Fruit fly (Drosophila melanogaster) whole organism, embryonic: ENCODE data around the gene Adgf-C.

Experiments
- Atf6 ChIP-seq: fragments of 200-800 bp; sonication (Bioruptor generic); IDR thresholded peaks from 2 replicates; pipeline ENCODE4 v1.3.6; 2022; ENCODE audit warnings: missing biosample characterization, missing genetic modification characterization
- BtbVII ChIP-seq: fragments of 200-800 bp; sonication (Bioruptor generic); optimal IDR thresholded peaks from 3 replicates; lab custom pipeline; 2017; ENCODE audit warnings: missing biosample characterization, mild to moderate bottlenecking, missing genetic modification characterization
- Bteb2 ChIP-seq: fragments of 200-800 bp; sonication (Bioruptor generic); optimal IDR thresholded peaks from 2 replicates; lab custom pipeline; 2016; ENCODE audit warnings: missing biosample characterization, missing genetic modification characterization
- CG11695 ChIP-seq: fragments of 200-800 bp; sonication (Bioruptor generic); IDR thresholded peaks from 3 replicates; pipeline ENCODE4 v1.3.6; 2022; ENCODE audit warnings: missing biosample characterization, missing genetic modification characterization
- CG14667 ChIP-seq: fragments of 200-800 bp; sonication (Bioruptor generic); IDR thresholded peaks from 2 replicates; pipeline ENCODE4 v1.3.6; 2022; ENCODE audit warnings: missing biosample characterization, missing genetic modification characterization
- CG1647 ChIP-seq: fragments of 200-800 bp; sonication (Bioruptor generic); optimal IDR thresholded peaks from 3 replicates; lab custom pipeline; 2016; ENCODE audit warnings: missing biosample characterization, missing genetic modification characterization
- CG16813 ChIP-seq: fragments of 200-800 bp; sonication (Bioruptor generic); IDR thresholded peaks from 3 replicates; pipeline ENCODE4 v1.3.6; 2022; ENCODE audit warnings: missing biosample characterization, missing genetic modification characterization; ENCODE audit not compliant: partially characterized antibody
- CG17186 ChIP-seq: fragments of 200-800 bp; sonication (Bioruptor generic); optimal IDR thresholded peaks from 3 replicates; lab custom pipeline; 2017; ENCODE audit warnings: missing biosample characterization, missing genetic modification reagents, missing genetic modification characterization
- CG17912 ChIP-seq: fragments of 200-800 bp; sonication (Bioruptor generic); optimal IDR thresholded peaks from 2 replicates; lab custom pipeline; 2018; ENCODE audit warnings: missing biosample characterization, mild to moderate bottlenecking, missing genetic modification characterization
- CG18476 ChIP-seq: fragments of 200-800 bp; sonication (Bioruptor generic); optimal IDR thresholded peaks from 2 replicates; lab custom pipeline; 2016; ENCODE audit warnings: missing biosample characterization, mild to moderate bottlenecking, missing genetic modification characterization
- CG2875 ChIP-seq: fragments of 200-800 bp; sonication (Bioruptor generic); optimal IDR thresholded peaks from 2 replicates; lab custom pipeline; 2017; ENCODE audit warnings: missing biosample characterization, mild to moderate bottlenecking, missing genetic modification characterization, missing genetic modification reagents
- CG3281 ChIP-seq: fragments of 200-800 bp; sonication (Bioruptor generic); optimal IDR thresholded peaks from 3 replicates; lab custom pipeline; 2017; ENCODE audit warnings: missing biosample characterization, mild to moderate bottlenecking, missing genetic modification characterization
- CG33213 ChIP-seq: fragments of 200-800 bp; sonication (Bioruptor generic); optimal IDR thresholded peaks from 3 replicates; lab custom pipeline; 2016; ENCODE audit warnings: missing biosample characterization, missing genetic modification characterization
- CG34376 ChIP-seq: fragments of 200-800 bp; sonication (Bioruptor generic); optimal IDR thresholded peaks from 2 replicates; lab custom pipeline; 2018; ENCODE audit warnings: missing biosample characterization, mild to moderate bottlenecking, missing genetic modification characterization
- CG6765 ChIP-seq: fragments of 200-800 bp; sonication (Bioruptor generic); optimal IDR thresholded peaks from 3 replicates; lab custom pipeline; 2017; ENCODE audit warnings: missing biosample characterization, mild to moderate bottlenecking, missing genetic modification characterization
- CG7745 ChIP-seq: fragments of 200-800 bp; sonication (Bioruptor generic); optimal IDR thresholded peaks from 2 replicates; lab custom pipeline; 2018; ENCODE audit warnings: missing biosample characterization, mild to moderate bottlenecking, missing genetic modification characterization, moderate library complexity
- CG7786 ChIP-seq: fragments of 200-800 bp; sonication (Bioruptor generic); optimal IDR thresholded peaks from 2 replicates; lab custom pipeline; 2016; ENCODE audit warnings: missing biosample characterization, missing genetic modification characterization
- Eip74EF ChIP-seq, 2 experiments: fragments of 200-800 bp in 1 of 2; fragments of >200 bp in 1 of 2; sonication (Bioruptor generic) in 1 of 2; optimal IDR thresholded peaks; 2 replicates each; lab custom pipeline; 2017 to 2019; ENCODE audit warnings: missing biosample characterization in 2 of 2, missing genetic modification characterization in 2 of 2, mild to moderate bottlenecking in 1 of 2, moderate library complexity in 1 of 2
- GATAe ChIP-seq: fragments of 200-800 bp; sonication (Bioruptor generic); conservative IDR thresholded peaks from 2 replicates; pipeline ENCODE4 v1.3.6; 2022; ENCODE audit warnings: missing biosample characterization, missing genetic modification characterization
- Gug ChIP-seq: fragments of 200-800 bp; sonication (Bioruptor generic); IDR thresholded peaks from 4 replicates; pipeline ENCODE4 v1.3.6; 2022; ENCODE audit warnings: missing biosample characterization, missing genetic modification characterization
- Hsf ChIP-seq: fragments of 200-800 bp; sonication (Bioruptor generic); optimal IDR thresholded peaks from 3 replicates; lab custom pipeline; 2016; ENCODE audit warnings: missing biosample characterization, missing genetic modification characterization
- Lim3 ChIP-seq: fragments of 200-800 bp; sonication (Bioruptor generic); IDR thresholded peaks from 2 replicates; pipeline ENCODE4 v1.3.6; 2022; ENCODE audit warnings: missing biosample characterization, missing genetic modification characterization
- NFAT ChIP-seq: fragments of 200-800 bp; sonication (Bioruptor generic); IDR thresholded peaks from 2 replicates; pipeline ENCODE4 v1.3.6; 2022; ENCODE audit warnings: missing biosample characterization, missing genetic modification characterization
- Oaz ChIP-seq: fragments of 200-800 bp; sonication (Bioruptor generic); IDR thresholded peaks from 2 replicates; pipeline ENCODE4 v1.3.6; 2022; ENCODE audit warnings: missing biosample characterization, missing genetic modification characterization
- Opbp ChIP-seq: fragments of 200-800 bp; sonication (Bioruptor generic); IDR thresholded peaks from 3 replicates; pipeline ENCODE4 v1.3.6; 2022; ENCODE audit warnings: missing biosample characterization, missing genetic modification characterization; ENCODE audit not compliant: partially characterized antibody
- Optix ChIP-seq: fragments of 200-800 bp; sonication (Bioruptor generic); IDR thresholded peaks from 3 replicates; pipeline ENCODE4 v1.3.6; 2022; ENCODE audit warnings: missing biosample characterization, missing genetic modification characterization
- Six4 ChIP-seq: fragments of 200-800 bp; sonication (Bioruptor generic); optimal IDR thresholded peaks from 2 replicates; lab custom pipeline; 2016; ENCODE audit warnings: missing biosample characterization, missing genetic modification characterization
- abd-A ChIP-seq: fragments of 200-800 bp; sonication (Bioruptor generic); optimal IDR thresholded peaks from 3 replicates; lab custom pipeline; 2019; ENCODE audit warnings: missing biosample characterization, mild to moderate bottlenecking, missing genetic modification characterization, moderate library complexity
- br ChIP-seq: fragments of >200 bp; optimal IDR thresholded peaks from 2 replicates; lab custom pipeline; 2017
- corto ChIP-seq: fragments of 200-800 bp; sonication (Bioruptor generic); optimal IDR thresholded peaks from 2 replicates; lab custom pipeline; 2016; ENCODE audit warnings: missing biosample characterization, mild to moderate bottlenecking, missing genetic modification characterization, moderate library complexity
- crc ChIP-seq: fragments of 200-800 bp; sonication (Bioruptor generic); optimal IDR thresholded peaks from 2 replicates; lab custom pipeline; 2016; ENCODE audit warnings: missing biosample characterization, missing genetic modification characterization
- croc ChIP-seq: fragments of 200-800 bp; sonication (Bioruptor generic); conservative IDR thresholded peaks from 3 replicates; pipeline ENCODE4 v1.3.6; 2022; ENCODE audit warnings: missing biosample characterization, missing genetic modification characterization
- crp ChIP-seq, 2 experiments: fragments of 200-800 bp; sonication (Bioruptor generic); optimal IDR thresholded peaks; 2 replicates in 1 of 2; 3 replicates in 1 of 2; lab custom pipeline; 2017; ENCODE audit warnings: missing biosample characterization in 2 of 2, missing genetic modification characterization in 2 of 2, mild to moderate bottlenecking in 1 of 2, moderate library complexity in 1 of 2
- dpn ChIP-seq, 2 experiments: fragments of 200-800 bp; sonication (Bioruptor generic); optimal IDR thresholded peaks; 3 replicates each; lab custom pipeline; 2016; ENCODE audit warnings: missing biosample characterization in 2 of 2, missing genetic modification characterization in 2 of 2
- eve ChIP-seq, 2 experiments: fragments of >200 bp; optimal IDR thresholded peaks; 2 replicates each; lab custom pipeline; 2017; ENCODE audit warnings: missing biosample characterization in 2 of 2, missing genetic modification characterization in 2 of 2
- ftz-f1 ChIP-seq: fragments of 200-800 bp; sonication (Bioruptor generic); optimal IDR thresholded peaks from 2 replicates; lab custom pipeline; 2016; ENCODE audit warnings: missing biosample characterization, missing genetic modification characterization
- gro ChIP-seq: fragments of 200-800 bp; sonication (Bioruptor generic); optimal IDR thresholded peaks from 2 replicates; lab custom pipeline; 2016; ENCODE audit warnings: missing biosample characterization, missing genetic modification characterization
- hb ChIP-seq: fragments of 200-800 bp; sonication (Bioruptor generic); IDR thresholded peaks from 3 replicates; pipeline ENCODE4 v1.3.6; 2022; ENCODE audit warnings: missing biosample characterization, missing genetic modification characterization; ENCODE audit not compliant: partially characterized antibody
- her ChIP-seq: fragments of 200-800 bp; sonication (Bioruptor generic); optimal IDR thresholded peaks from 2 replicates; lab custom pipeline; 2016; ENCODE audit warnings: missing biosample characterization, missing genetic modification characterization
- hkb ChIP-seq, 2 experiments: fragments of 200-800 bp in 1 of 2; fragments of >200 bp in 1 of 2; sonication (Bioruptor generic) in 1 of 2; IDR thresholded peaks in 1 of 2; optimal IDR thresholded peaks in 1 of 2; 2 replicates each; pipeline versions ENCODE4 v1.3.6 to Lab custom; 2017 to 2022; ENCODE audit warnings: missing biosample characterization in 1 of 2, missing genetic modification characterization in 1 of 2
- lab ChIP-seq: fragments of 200-800 bp; sonication (Bioruptor generic); optimal IDR thresholded peaks from 3 replicates; lab custom pipeline; 2017; ENCODE audit warnings: missing biosample characterization, missing genetic modification characterization, mild to moderate bottlenecking, moderate library complexity, missing genetic modification reagents
- nerfin-2 ChIP-seq: fragments of 200-800 bp; sonication (Bioruptor generic); IDR thresholded peaks from 2 replicates; pipeline ENCODE4 v1.3.6; 2022; ENCODE audit warnings: missing biosample characterization, missing genetic modification characterization; ENCODE audit not compliant: partially characterized antibody
- oc ChIP-seq: fragments of 200-800 bp; sonication (Bioruptor generic); optimal IDR thresholded peaks from 2 replicates; lab custom pipeline; 2018; ENCODE audit warnings: missing biosample characterization, mild to moderate bottlenecking, missing genetic modification characterization, moderate library complexity
- pum ChIP-seq: fragments of 200-800 bp; sonication (Bioruptor generic); optimal IDR thresholded peaks from 2 replicates; lab custom pipeline; 2016; ENCODE audit warnings: missing biosample characterization, missing genetic modification characterization
- ssp ChIP-seq: fragments of 200-800 bp; sonication (Bioruptor generic); IDR thresholded peaks from 2 replicates; pipeline ENCODE4 v1.3.6; 2022; ENCODE audit warnings: missing biosample characterization, missing genetic modification characterization
- tap ChIP-seq: fragments of 200-800 bp; optimal IDR thresholded peaks from 3 replicates; lab custom pipeline; 2019; ENCODE audit warnings: missing biosample characterization, mild to moderate bottlenecking, missing genetic modification characterization, moderate library complexity
- tx ChIP-seq: fragments of 200-800 bp; sonication (Bioruptor generic); optimal IDR thresholded peaks from 2 replicates; lab custom pipeline; 2016; ENCODE audit warnings: missing biosample characterization, missing genetic modification characterization
- vnd ChIP-seq: fragments of 200-800 bp; sonication (Bioruptor generic); IDR thresholded peaks from 3 replicates; pipeline ENCODE4 v1.3.6; 2022; ENCODE audit warnings: missing biosample characterization, missing genetic modification characterization; ENCODE audit not compliant: partially characterized antibody
- vvl ChIP-seq: fragments of 200-800 bp; sonication (Bioruptor generic); IDR thresholded peaks from 2 replicates; pipeline ENCODE4 v1.3.6; 2022; ENCODE audit warnings: missing biosample characterization, missing genetic modification characterization
- zf30C ChIP-seq: fragments of 200-800 bp; sonication (Bioruptor generic); optimal IDR thresholded peaks from 3 replicates; lab custom pipeline; 2018; ENCODE audit warnings: missing biosample characterization, mild to moderate bottlenecking, missing genetic modification characterization
- zfh2 ChIP-seq: fragments of 200-800 bp; sonication (Bioruptor generic); optimal IDR thresholded peaks from 2 replicates; lab custom pipeline; 2016; ENCODE audit warnings: missing biosample characterization, missing genetic modification characterization

Gene Adgf-C

DNA sequence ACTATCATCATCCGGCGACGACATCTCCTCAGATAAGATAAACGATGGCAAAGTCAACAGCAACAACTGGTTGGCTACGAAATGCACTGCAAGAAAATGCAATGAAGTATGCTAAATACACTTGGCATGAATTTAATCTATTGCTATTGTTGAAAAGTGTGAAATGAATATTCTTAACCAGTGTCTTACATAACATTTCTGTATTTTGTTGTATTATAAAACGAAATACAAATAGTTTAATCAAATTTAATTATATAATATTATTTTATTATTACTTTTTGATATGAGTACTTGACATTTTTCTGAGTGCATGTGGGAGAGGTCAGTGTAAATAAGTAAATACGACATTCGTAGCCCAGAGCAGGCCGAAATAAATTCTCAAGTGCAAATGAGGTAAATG is 7.0 kb downstream of the Adgf-C start (continued):
- TF ChIP-seq abd-A (tag; lab: Kevin White, UChicago) (no peak), CG18476 (GFP tag; lab: Kevin White, UChicago) (no peak), crc (no peak), crp (GFP tag; optimal IDR thresholded peaks at IDR 0.05; lab: Kevin White, UChicago) (no peak), CG17912 (GFP tag; lab: Kevin White, UChicago) (no peak), hkb (optimal IDR thresholded peaks at IDR 0.05; lab: Kevin White, UChicago) (no peak), hkb (GFP tag; IDR thresholded peaks at IDR 0.05; lab: Robert Waterston, UW) (no peak), CG7745 (tag; lab: Kevin White, UChicago) (no peak), ftz-f1 (GFP tag; lab: Kevin White, UChicago) (no peak), Eip74EF (GFP tag; optimal IDR thresholded peaks at IDR 0.05; lab: Kevin White, UChicago) (no peak), hb (GFP tag; lab: Robert Waterston, UW) (no peak), CG16813 (GFP tag; lab: Robert Waterston, UW) (no peak), CG6765 (no peak), corto (no peak), eve (GFP tag; optimal IDR thresholded peaks at IDR 0.05; lab: Kevin White, UChicago) (no peak), oc (tag; lab: Kevin White, UChicago) (peak; percentile 0), ssp (GFP tag; lab: Robert Waterston, UW) (no peak), Lim3 (GFP tag; lab: Robert Waterston, UW) (no peak), her (GFP tag; lab: Kevin White, UChicago) (no peak), CG2875 (no peak), nerfin-2 (GFP tag; lab: Robert Waterston, UW) (no peak), Optix (GFP tag; lab: Robert Waterston, UW) (no peak), tap (tag; lab: Kevin White, UChicago) (peak; percentile 25), CG3281 (GFP tag; lab: Kevin White, UChicago) (no peak), CG14667 (GFP tag; lab: Robert Waterston, UW) (no peak), Oaz (GFP tag; lab: Robert Waterston, UW) (no peak), CG7786 (GFP tag; lab: Kevin White, UChicago) (no peak), tx (GFP tag; lab: Kevin White, UChicago) (no peak), Gug (no peak), vvl (GFP tag; lab: Robert Waterston, UW) (0 out of 2 replicates have a peak, but pooled peaks have one; percentile 26), zf30C (peak; percentile 68), Bteb2 (no peak), croc (GFP tag; lab: Robert Waterston, UW) (no peak), zfh2 (no peak), CG11695 (no peak), lab (GFP tag; lab: Kevin White, UChicago) (peak; percentile 16), gro (no peak), CG34376 (no peak), GATAe (GFP tag; lab: Robert Waterston, UW) (no peak), BtbVII (GFP tag; lab: Kevin White, UChicago) (peak; percentile 21), br (lab: Kevin White, UChicago) (no peak), Atf6 (no peak), CG1647 (GFP tag; lab: Kevin White, UChicago) (no peak), CG17186 (GFP tag; lab: Kevin White, UChicago) (no peak), CG33213 (GFP tag; lab: Kevin White, UChicago) (no peak), dpn (GFP tag; optimal IDR thresholded peaks at IDR 0.05; lab: Kevin White, UChicago) (no peak), Six4 (GFP tag; lab: Kevin White, UChicago) (peak; percentile 3), pum (GFP tag; lab: Kevin White, UChicago) (no peak), vnd (GFP tag; lab: Robert Waterston, UW) (no peak), Hsf (GFP tag; lab: Kevin White, UChicago) (no peak), NFAT (GFP tag; lab: Robert Waterston, UW) (no peak), Opbp (GFP tag; lab: Robert Waterston, UW) (no peak)
